Fruit fly (Drosophila melanogaster) whole organism, embryonic: ENCODE measurements around the gene Rack1.

ENCODE experiments used
- Abd-B ChIP-seq: fragments of 200-800 bp; sonication (Bioruptor generic); optimal IDR thresholded peaks from 2 replicates; lab custom pipeline; 2018; ENCODE audit warnings: missing biosample characterization, mild to moderate bottlenecking, missing genetic modification characterization, moderate library complexity
- CG10274 ChIP-seq: fragments of 200-800 bp; sonication (Bioruptor generic); optimal IDR thresholded peaks from 3 replicates; lab custom pipeline; 2017; ENCODE audit warnings: missing biosample characterization, mild to moderate bottlenecking, missing genetic modification characterization
- CG10462 ChIP-seq: fragments of 200-800 bp; sonication (Bioruptor generic); optimal IDR thresholded peaks from 2 replicates; lab custom pipeline; 2016; ENCODE audit warnings: missing biosample characterization, missing genetic modification characterization
- CG11560 ChIP-seq: fragments of 200-800 bp; sonication (Bioruptor generic); IDR thresholded peaks from 3 replicates; pipeline ENCODE4 v1.3.6; 2022; ENCODE audit warnings: missing biosample characterization, missing genetic modification characterization
- CG12155 ChIP-seq: fragments of 200-800 bp; sonication (Bioruptor generic); optimal IDR thresholded peaks from 3 replicates; lab custom pipeline; 2016; ENCODE audit warnings: missing biosample characterization, missing genetic modification characterization
- CG13287 ChIP-seq: fragments of 200-800 bp; sonication (Bioruptor generic); IDR thresholded peaks from 2 replicates; pipeline ENCODE4 v1.3.6; 2022; ENCODE audit warnings: missing biosample characterization, missing genetic modification characterization; ENCODE audit not compliant: partially characterized antibody
- CG13296 ChIP-seq: fragments of 200-800 bp; sonication (Bioruptor generic); optimal IDR thresholded peaks from 3 replicates; lab custom pipeline; 2018; ENCODE audit warnings: missing biosample characterization, mild to moderate bottlenecking, missing genetic modification characterization
- CG15514 ChIP-seq: fragments of 200-800 bp; sonication (Bioruptor generic); optimal IDR thresholded peaks from 3 replicates; lab custom pipeline; 2017; ENCODE audit warnings: missing biosample characterization, missing genetic modification characterization, mild to moderate bottlenecking, moderate library complexity, missing genetic modification reagents
- CG16779 ChIP-seq: fragments of 200-800 bp; sonication (Bioruptor generic); IDR thresholded peaks from 2 replicates; pipeline ENCODE4 v1.3.6; 2022; ENCODE audit warnings: missing biosample characterization, missing genetic modification characterization
- CG17359 ChIP-seq: fragments of 200-800 bp; sonication (Bioruptor generic); optimal IDR thresholded peaks from 3 replicates; lab custom pipeline; 2018; ENCODE audit warnings: missing biosample characterization, mild to moderate bottlenecking, missing genetic modification characterization, moderate library complexity
- CG2678 ChIP-seq: fragments of 200-800 bp; sonication (Bioruptor generic); optimal IDR thresholded peaks from 3 replicates; lab custom pipeline; 2019; ENCODE audit warnings: missing biosample characterization, mild to moderate bottlenecking, missing genetic modification characterization, moderate library complexity
- CG34376 ChIP-seq: fragments of 200-800 bp; sonication (Bioruptor generic); optimal IDR thresholded peaks from 2 replicates; lab custom pipeline; 2018; ENCODE audit warnings: missing biosample characterization, mild to moderate bottlenecking, missing genetic modification characterization
- CG7839 ChIP-seq: fragments of 200-800 bp; sonication (Bioruptor generic); optimal IDR thresholded peaks from 3 replicates; lab custom pipeline; 2018; ENCODE audit warnings: missing biosample characterization, mild to moderate bottlenecking, missing genetic modification characterization, moderate library complexity
- CG8478 ChIP-seq: fragments of >200 bp; optimal IDR thresholded peaks from 2 replicates; lab custom pipeline; 2018
- Deaf1 ChIP-seq: fragments of 200-800 bp; optimal IDR thresholded peaks from 3 replicates; lab custom pipeline; 2019; ENCODE audit warnings: missing biosample characterization, mild to moderate bottlenecking, missing genetic modification characterization, moderate library complexity
- Dfd ChIP-seq, 2 experiments: fragments of >200 bp; optimal IDR thresholded peaks; 2 replicates each; lab custom pipeline; 2017; ENCODE audit warnings: missing biosample characterization in 2 of 2, missing genetic modification characterization in 2 of 2
- E2f1 ChIP-seq: fragments of 200-800 bp; sonication (Bioruptor generic); IDR thresholded peaks from 2 replicates; pipeline ENCODE4 v1.3.6; 2022; ENCODE audit warnings: missing biosample characterization, missing genetic modification characterization
- Gsc ChIP-seq: fragments of 200-800 bp; sonication (Bioruptor generic); IDR thresholded peaks from 2 replicates; pipeline ENCODE4 v1.3.6; 2022; ENCODE audit warnings: missing biosample characterization, missing genetic modification characterization
- Gug ChIP-seq: fragments of 200-800 bp; sonication (Bioruptor generic); IDR thresholded peaks from 4 replicates; pipeline ENCODE4 v1.3.6; 2022; ENCODE audit warnings: missing biosample characterization, missing genetic modification characterization
- HLH54F ChIP-seq: fragments of 200-800 bp; sonication (Bioruptor generic); optimal IDR thresholded peaks from 3 replicates; lab custom pipeline; 2016; ENCODE audit warnings: missing biosample characterization, missing genetic modification characterization
- HmgZ ChIP-seq: fragments of 200-800 bp; sonication (Bioruptor generic); optimal IDR thresholded peaks from 2 replicates; lab custom pipeline; 2018; ENCODE audit warnings: missing biosample characterization, mild to moderate bottlenecking, missing genetic modification characterization
- NFAT ChIP-seq: fragments of 200-800 bp; sonication (Bioruptor generic); IDR thresholded peaks from 2 replicates; pipeline ENCODE4 v1.3.6; 2022; ENCODE audit warnings: missing biosample characterization, missing genetic modification characterization
- Spps ChIP-seq: fragments of 200-800 bp; sonication (Bioruptor generic); optimal IDR thresholded peaks from 2 replicates; lab custom pipeline; 2018; ENCODE audit warnings: missing biosample characterization, mild to moderate bottlenecking, missing genetic modification characterization
- ac ChIP-seq: fragments of 200-800 bp; sonication (Bioruptor generic); optimal IDR thresholded peaks from 3 replicates; lab custom pipeline; 2017; ENCODE audit warnings: missing biosample characterization, mild to moderate bottlenecking, missing genetic modification characterization
- cas ChIP-seq: fragments of 200-800 bp; sonication (Bioruptor generic); IDR thresholded peaks from 2 replicates; pipeline ENCODE4 v1.3.6; 2022; ENCODE audit warnings: missing biosample characterization, missing genetic modification characterization
- chinmo ChIP-seq: fragments of 200-800 bp; sonication (Bioruptor generic); IDR thresholded peaks from 4 replicates; pipeline ENCODE4 v1.3.6; 2022; ENCODE audit warnings: missing biosample characterization, missing genetic modification characterization; ENCODE audit not compliant: partially characterized antibody
- dan ChIP-seq: fragments of 200-800 bp; sonication (Bioruptor generic); IDR thresholded peaks from 2 replicates; pipeline ENCODE4 v1.3.6; 2022; ENCODE audit warnings: missing biosample characterization, missing genetic modification characterization
- disco-r ChIP-seq: fragments of 200-800 bp; sonication (Bioruptor generic); optimal IDR thresholded peaks from 2 replicates; lab custom pipeline; 2016; ENCODE audit warnings: missing biosample characterization, missing genetic modification characterization
- dmrt99B ChIP-seq: fragments of 200-800 bp; sonication (Bioruptor generic); optimal IDR thresholded peaks from 2 replicates; lab custom pipeline; 2018; ENCODE audit warnings: missing biosample characterization, mild to moderate bottlenecking, missing genetic modification characterization, moderate library complexity
- esg ChIP-seq: fragments of 200-800 bp; sonication (Bioruptor generic); conservative IDR thresholded peaks from 2 replicates; pipeline ENCODE4 v1.3.6; 2022; ENCODE audit warnings: missing biosample characterization, missing genetic modification characterization
- ewg ChIP-seq: fragments of 200-800 bp; sonication (Bioruptor generic); optimal IDR thresholded peaks from 3 replicates; lab custom pipeline; 2017; ENCODE audit warnings: mild to moderate bottlenecking, missing biosample characterization, missing genetic modification reagents, missing genetic modification characterization
- nom ChIP-seq: fragments of 200-800 bp; sonication (Bioruptor generic); optimal IDR thresholded peaks from 2 replicates; lab custom pipeline; 2017; ENCODE audit warnings: missing biosample characterization, missing genetic modification characterization, mild to moderate bottlenecking, moderate library complexity, missing genetic modification reagents
- pita ChIP-seq: fragments of 200-800 bp; sonication (Bioruptor generic); optimal IDR thresholded peaks from 2 replicates; lab custom pipeline; 2017; ENCODE audit warnings: missing biosample characterization, mild to moderate bottlenecking, missing genetic modification characterization
- pnt ChIP-seq: fragments of 200-800 bp; sonication (Bioruptor generic); optimal IDR thresholded peaks from 3 replicates; lab custom pipeline; 2016; ENCODE audit warnings: missing biosample characterization, missing genetic modification characterization
- pum ChIP-seq: fragments of 200-800 bp; sonication (Bioruptor generic); optimal IDR thresholded peaks from 2 replicates; lab custom pipeline; 2016; ENCODE audit warnings: missing biosample characterization, missing genetic modification characterization
- sim ChIP-seq: fragments of 200-800 bp; sonication (Bioruptor generic); IDR thresholded peaks from 2 replicates; pipeline ENCODE4 v1.3.6; 2022; ENCODE audit warnings: missing biosample characterization, missing genetic modification characterization
- sug ChIP-seq: fragments of 200-800 bp; optimal IDR thresholded peaks from 2 replicates; lab custom pipeline; 2019; ENCODE audit warnings: missing biosample characterization, mild to moderate bottlenecking, missing genetic modification characterization, moderate library complexity

Rack1 gene

DNA sequence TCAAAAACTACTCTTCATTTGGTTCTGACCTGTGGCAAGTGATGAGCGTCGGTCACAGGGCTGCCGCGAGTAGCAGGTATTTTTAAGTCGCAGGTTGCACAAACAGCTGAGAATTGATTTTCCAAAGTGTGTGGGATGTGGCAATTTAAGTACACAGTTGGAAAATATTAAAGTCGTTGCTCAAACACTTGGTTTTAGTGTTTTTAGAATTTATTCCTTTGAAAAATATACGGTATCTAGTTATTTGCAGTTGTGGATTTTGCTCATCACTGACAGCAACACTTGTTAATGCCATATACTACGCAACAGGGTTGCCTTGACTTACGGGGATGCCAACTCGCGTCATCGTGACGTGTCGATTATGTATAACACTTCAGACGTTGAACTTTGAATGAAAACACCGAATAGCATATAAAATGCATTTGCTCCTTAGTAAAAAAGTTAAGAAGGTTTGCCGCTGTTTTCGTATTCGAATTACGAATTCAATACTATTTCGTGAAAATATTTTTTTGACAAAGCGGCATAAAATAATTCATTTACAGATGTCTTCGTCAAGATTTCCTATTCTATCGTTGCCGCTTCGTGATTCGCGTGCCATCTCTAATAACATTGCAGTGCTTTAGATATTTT, 27.2 kb downstream of the Rack1 start, which contains the start of the genes Herp and r2d2 (continued):
- TF ChIP-seq pita (GFP tag; lab: Kevin White, UChicago) (no peak), Gug (GFP tag; lab: Robert Waterston, UW) (peak; percentile 88), HLH54F (GFP tag; lab: Kevin White, UChicago) (peak; percentile 95), ewg (GFP tag; lab: Kevin White, UChicago) (peak; percentile 79), Gsc (GFP tag; lab: Robert Waterston, UW) (no peak; the same call in 1 of the 2 replicates), Deaf1 (tag; lab: Kevin White, UChicago) (peak; percentile 66), Spps (tag; lab: Kevin White, UChicago) (peak; percentile 69), Dfd (GFP tag; optimal IDR thresholded peaks at IDR 0.05; lab: Kevin White, UChicago) (no peak), esg (peak; percentile 90), E2f1 (GFP tag; lab: Robert Waterston, UW) (peak; percentile 68), CG17359 (peak; percentile 81), dmrt99B (tag; lab: Kevin White, UChicago) (peak; percentile 87), CG13287 (peak; percentile 92), Abd-B (GFP tag; lab: Kevin White, UChicago) (peak; percentile 93), CG12155 (GFP tag; lab: Kevin White, UChicago) (peak; percentile 87), CG8478 (lab: Kevin White, UChicago) (no peak)
- TF ChIP-seq, all 482 proteins: peak for 441

DNA sequence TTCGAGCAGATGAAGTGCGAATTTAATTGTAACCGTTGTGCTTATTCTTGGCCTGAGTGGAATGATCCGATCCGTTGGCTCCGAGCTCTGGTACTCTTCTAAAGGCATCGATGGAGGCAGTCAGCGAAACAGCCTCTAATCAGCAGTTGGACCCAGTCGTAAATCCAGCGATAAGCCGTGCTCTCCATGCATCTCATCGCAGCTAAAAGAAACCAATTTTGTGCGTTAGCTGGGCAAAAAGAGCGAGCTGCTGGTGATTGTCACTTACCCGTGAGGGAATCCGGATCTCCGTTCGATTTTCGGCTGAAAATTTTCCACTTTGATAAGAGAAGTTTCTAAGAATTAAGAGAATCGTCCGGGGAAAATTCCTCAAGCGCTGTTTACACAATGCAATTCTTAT, 31.3 kb downstream of the Rack1 start, which contains the start of gene LKRSDH:
TSS of gene LKRSDH (minus strand) at position 101 of the 400 bp plus-strand sequence.
- TF ChIP-seq sim (GFP tag; lab: Robert Waterston, UW) (no peak), cas (GFP tag; lab: Robert Waterston, UW) (no peak), sug (peak; percentile 51), CG10462 (GFP tag; lab: Kevin White, UChicago) (no peak), CG34376 (GFP tag; lab: Kevin White, UChicago) (peak; percentile 46), CG11560 (tag; lab: Robert Waterston, UW) (no peak), Gug (GFP tag; lab: Robert Waterston, UW) (no peak), ac (GFP tag; lab: Kevin White, UChicago) (no peak), pum (no peak), pnt (GFP tag; lab: Kevin White, UChicago) (no peak), CG2678 (tag; lab: Kevin White, UChicago) (no peak), CG10274 (no peak), CG15514 (GFP tag; lab: Kevin White, UChicago) (no peak), dan (GFP tag; lab: Robert Waterston, UW) (no peak), disco-r (GFP tag; lab: Kevin White, UChicago) (no peak), CG13296 (GFP tag; lab: Kevin White, UChicago) (no peak), chinmo (GFP tag; lab: Robert Waterston, UW) (0 out of 4 replicates have a peak, but pooled peaks have one; percentile 43), NFAT (GFP tag; lab: Robert Waterston, UW) (no peak), CG7839 (tag; lab: Kevin White, UChicago) (no peak), HmgZ (tag; lab: Kevin White, UChicago) (no peak), CG16779 (GFP tag; lab: Robert Waterston, UW) (no peak), nom (no peak)
